Worm (Caenorhabditis elegans) whole organism, L2 larva: Measurements from ENCODE around the gene C14A4.12.

Source experiments
- aly-2 ChIP-seq: fragments of 150-350 bp; optimal IDR thresholded peaks from 2 replicates; lab custom pipeline; 2014; ENCODE audit warnings: missing biosample characterization, missing genetic modification characterization
- mdl-1 ChIP-seq, 2 experiments: fragments of 150-350 bp in 1 of 2; sonication (generic microtip) in 1 of 2; optimal IDR thresholded peaks; 2 replicates each; lab custom pipeline; 2017; ENCODE audit warnings: missing biosample characterization in 2 of 2, missing genetic modification characterization in 2 of 2
- nhr-129 ChIP-seq: fragments of 150-350 bp; optimal IDR thresholded peaks from 2 replicates; lab custom pipeline; 2014; ENCODE audit warnings: missing biosample characterization, missing genetic modification characterization
- ztf-11 ChIP-seq: sonication (generic microtip); optimal IDR thresholded peaks from 2 replicates; lab custom pipeline; 2017; ENCODE audit warnings: missing biosample characterization, missing genetic modification characterization

DNA sequence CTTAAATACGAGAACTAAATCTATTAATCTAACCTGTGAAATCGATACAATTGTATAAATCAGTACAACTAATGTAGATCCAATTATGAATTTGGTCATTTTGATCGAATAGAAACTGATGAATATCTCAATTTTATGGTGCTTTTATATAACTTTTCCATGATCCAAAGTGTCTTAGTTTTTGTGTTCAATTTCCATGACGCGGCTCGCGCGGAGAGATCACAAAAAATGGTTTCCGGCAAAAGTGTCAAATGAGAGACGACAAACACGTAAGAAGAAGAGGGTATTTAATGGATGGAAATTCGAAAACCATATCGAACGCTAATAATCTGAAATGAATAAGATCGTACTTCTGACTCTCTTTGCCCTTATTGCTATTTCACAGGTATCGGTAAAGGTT is 48.3 kb upstream of the C14A4.12 start, which contains the start of the genes C06A1.6 and C06A1.7:
- TF ChIP-seq nhr-129 (tag; lab: Kevin White, UChicago) = no peak
- TF ChIP-seq mdl-1 (tag; optimal IDR thresholded peaks at IDR 0.05; lab: Kevin White, UChicago) = no peak
- no peak for TF ChIP-seq aly-2
- TF ChIP-seq ztf-11 = no peak
